Fruit fly (Drosophila melanogaster) whole organism, embryonic: Measurements from ENCODE around the gene CG46459.

ENCODE experiments used
- CG10209 ChIP-seq: fragments of 200-800 bp; sonication (Bioruptor generic); optimal IDR thresholded peaks from 3 replicates; lab custom pipeline; 2017; ENCODE audit warnings: missing biosample characterization, mild to moderate bottlenecking, missing genetic modification characterization, missing genetic modification reagents
- CG1024 ChIP-seq: fragments of 200-800 bp; sonication (Bioruptor generic); IDR thresholded peaks from 2 replicates; pipeline ENCODE4 v1.3.6; 2022; ENCODE audit warnings: missing biosample characterization, missing genetic modification characterization
- CG10431 ChIP-seq: fragments of 200-800 bp; sonication (Bioruptor generic); optimal IDR thresholded peaks from 3 replicates; lab custom pipeline; 2018; ENCODE audit warnings: missing biosample characterization, mild to moderate bottlenecking, missing genetic modification characterization
- CG10543 ChIP-seq: fragments of 200-800 bp; sonication (Bioruptor generic); optimal IDR thresholded peaks from 3 replicates; lab custom pipeline; 2017; ENCODE audit warnings: missing biosample characterization, mild to moderate bottlenecking, missing genetic modification characterization, moderate library complexity
- CG11093 ChIP-seq: fragments of 200-800 bp; sonication (Bioruptor generic); IDR thresholded peaks from 3 replicates; pipeline ENCODE4 v1.3.6; 2022; ENCODE audit warnings: missing biosample characterization, missing genetic modification characterization
- CG12219 ChIP-seq: fragments of 200-800 bp; sonication (Bioruptor generic); optimal IDR thresholded peaks from 3 replicates; lab custom pipeline; 2018; ENCODE audit warnings: missing biosample characterization, mild to moderate bottlenecking, missing genetic modification characterization
- CG12391 ChIP-seq: fragments of 200-800 bp; sonication (Bioruptor generic); optimal IDR thresholded peaks from 3 replicates; lab custom pipeline; 2018; ENCODE audit warnings: missing biosample characterization, mild to moderate bottlenecking, missing genetic modification characterization, moderate library complexity
- CG12744 ChIP-seq: fragments of 200-800 bp; sonication (Bioruptor generic); optimal IDR thresholded peaks from 2 replicates; lab custom pipeline; 2016; ENCODE audit warnings: missing biosample characterization, missing genetic modification characterization
- CG13123 ChIP-seq: fragments of 200-800 bp; sonication (Bioruptor generic); optimal IDR thresholded peaks from 2 replicates; lab custom pipeline; 2016; ENCODE audit warnings: missing biosample characterization, missing genetic modification characterization
- CG13624 ChIP-seq: fragments of 200-800 bp; sonication (Bioruptor generic); optimal IDR thresholded peaks from 2 replicates; lab custom pipeline; 2016; ENCODE audit warnings: missing biosample characterization, missing genetic modification characterization
- CG15011 ChIP-seq: fragments of 200-800 bp; sonication (Bioruptor generic); optimal IDR thresholded peaks from 3 replicates; lab custom pipeline; 2018; ENCODE audit warnings: missing biosample characterization, mild to moderate bottlenecking, missing genetic modification characterization
- CG15269 ChIP-seq: fragments of 200-800 bp; sonication (Bioruptor generic); optimal IDR thresholded peaks from 2 replicates; lab custom pipeline; 2018; ENCODE audit warnings: missing biosample characterization, mild to moderate bottlenecking, missing genetic modification characterization, moderate library complexity
- CG15479 ChIP-seq: fragments of 200-800 bp; sonication (Bioruptor generic); optimal IDR thresholded peaks from 3 replicates; lab custom pipeline; 2019; ENCODE audit warnings: missing biosample characterization, mild to moderate bottlenecking, missing genetic modification characterization, moderate library complexity
- CG17328 ChIP-seq: fragments of 200-800 bp; sonication (Bioruptor generic); IDR thresholded peaks from 2 replicates; pipeline ENCODE4 v1.3.6; 2022; ENCODE audit warnings: missing biosample characterization, missing genetic modification characterization
- CG17361 ChIP-seq: fragments of 200-800 bp; sonication (Bioruptor generic); IDR thresholded peaks from 3 replicates; pipeline ENCODE4 v1.3.6; 2022; ENCODE audit warnings: missing biosample characterization, missing genetic modification characterization
- CG18262 ChIP-seq: fragments of 200-800 bp; optimal IDR thresholded peaks from 3 replicates; lab custom pipeline; 2019; ENCODE audit warnings: missing biosample characterization, mild to moderate bottlenecking, missing genetic modification characterization, moderate library complexity
- CG2875 ChIP-seq: fragments of 200-800 bp; sonication (Bioruptor generic); optimal IDR thresholded peaks from 2 replicates; lab custom pipeline; 2017; ENCODE audit warnings: missing biosample characterization, mild to moderate bottlenecking, missing genetic modification characterization, missing genetic modification reagents
- CG30431 ChIP-seq: fragments of 200-800 bp; sonication (Bioruptor generic); optimal IDR thresholded peaks from 2 replicates; lab custom pipeline; 2017; ENCODE audit warnings: missing biosample characterization, missing genetic modification characterization
- CG34376 ChIP-seq: fragments of 200-800 bp; sonication (Bioruptor generic); optimal IDR thresholded peaks from 2 replicates; lab custom pipeline; 2018; ENCODE audit warnings: missing biosample characterization, mild to moderate bottlenecking, missing genetic modification characterization
- CG6654 ChIP-seq: fragments of 200-800 bp; sonication (Bioruptor generic); optimal IDR thresholded peaks from 2 replicates; lab custom pipeline; 2017; ENCODE audit warnings: missing biosample characterization, mild to moderate bottlenecking, missing genetic modification characterization
- CG7745 ChIP-seq: fragments of 200-800 bp; sonication (Bioruptor generic); optimal IDR thresholded peaks from 2 replicates; lab custom pipeline; 2018; ENCODE audit warnings: missing biosample characterization, mild to moderate bottlenecking, missing genetic modification characterization, moderate library complexity
- CG8290 ChIP-seq, 3 experiments: fragments of 200-800 bp; sonication (Bioruptor generic); optimal IDR thresholded peaks; 2 replicates each; lab custom pipeline; 2016 to 2019; ENCODE audit warnings: missing biosample characterization in 3 of 3, missing genetic modification characterization in 3 of 3, mild to moderate bottlenecking in 2 of 3, moderate library complexity in 1 of 3
- Fer3 ChIP-seq: fragments of 200-800 bp; sonication (Bioruptor generic); optimal IDR thresholded peaks from 2 replicates; lab custom pipeline; 2018; ENCODE audit warnings: missing biosample characterization, mild to moderate bottlenecking, missing genetic modification characterization, moderate library complexity
- Hsf ChIP-seq: fragments of 200-800 bp; sonication (Bioruptor generic); optimal IDR thresholded peaks from 3 replicates; lab custom pipeline; 2016; ENCODE audit warnings: missing biosample characterization, missing genetic modification characterization
- Kr ChIP-seq: fragments of 200-800 bp; sonication (Bioruptor generic); optimal IDR thresholded peaks from 2 replicates; lab custom pipeline; 2017; ENCODE audit warnings: missing biosample characterization, mild to moderate bottlenecking, missing genetic modification characterization
- Opbp ChIP-seq: fragments of 200-800 bp; sonication (Bioruptor generic); IDR thresholded peaks from 3 replicates; pipeline ENCODE4 v1.3.6; 2022; ENCODE audit warnings: missing biosample characterization, missing genetic modification characterization; ENCODE audit not compliant: partially characterized antibody
- Sin3A ChIP-seq: fragments of >200 bp; optimal IDR thresholded peaks from 2 replicates; lab custom pipeline; 2018
- Taf1 ChIP-seq: fragments of 200-800 bp; sonication (Bioruptor generic); IDR thresholded peaks from 2 replicates; pipeline ENCODE4 v1.3.6; 2022; ENCODE audit warnings: missing biosample characterization, missing genetic modification characterization
- Tbp ChIP-seq: fragments of >200 bp; optimal IDR thresholded peaks from 2 replicates; lab custom pipeline; 2018; ENCODE audit warnings: missing biosample characterization, missing genetic modification characterization
- Xrp1 ChIP-seq: fragments of 200-800 bp; sonication (Bioruptor generic); IDR thresholded peaks from 2 replicates; pipeline ENCODE4 v1.3.6; 2022; ENCODE audit warnings: missing biosample characterization, missing genetic modification characterization
- al ChIP-seq: fragments of 200-800 bp; sonication (Bioruptor generic); IDR thresholded peaks from 2 replicates; pipeline ENCODE4 v1.3.6; 2022; ENCODE audit warnings: missing biosample characterization, missing genetic modification characterization
- ase ChIP-seq: fragments of 200-800 bp; sonication (Bioruptor generic); IDR thresholded peaks from 3 replicates; pipeline ENCODE4 v1.3.6; 2022; ENCODE audit warnings: missing biosample characterization, missing genetic modification characterization
- crol ChIP-seq: fragments of 200-800 bp; sonication (Bioruptor generic); IDR thresholded peaks from 2 replicates; pipeline ENCODE4 v1.3.6; 2022; ENCODE audit warnings: missing biosample characterization, missing genetic modification characterization
- ems ChIP-seq: fragments of 200-800 bp; sonication (Bioruptor generic); optimal IDR thresholded peaks from 3 replicates; lab custom pipeline; 2016; ENCODE audit warnings: missing biosample characterization, missing genetic modification characterization
- esg ChIP-seq: fragments of 200-800 bp; sonication (Bioruptor generic); conservative IDR thresholded peaks from 2 replicates; pipeline ENCODE4 v1.3.6; 2022; ENCODE audit warnings: missing biosample characterization, missing genetic modification characterization
- kah ChIP-seq: fragments of 200-800 bp; sonication (Bioruptor generic); optimal IDR thresholded peaks from 2 replicates; lab custom pipeline; 2018; ENCODE audit warnings: missing biosample characterization, mild to moderate bottlenecking, missing genetic modification characterization
- ken ChIP-seq: fragments of 200-800 bp; sonication (Bioruptor generic); IDR thresholded peaks from 3 replicates; pipeline ENCODE4 v1.3.6; 2022; ENCODE audit warnings: missing biosample characterization, missing genetic modification characterization
- lbe ChIP-seq: fragments of 200-800 bp; sonication (Bioruptor generic); optimal IDR thresholded peaks from 2 replicates; lab custom pipeline; 2016; ENCODE audit warnings: missing biosample characterization, mild to moderate bottlenecking, missing genetic modification characterization
- lov ChIP-seq, 2 experiments: fragments of 200-800 bp in 1 of 2; fragments of >200 bp in 1 of 2; sonication (Bioruptor generic) in 1 of 2; IDR thresholded peaks in 1 of 2; optimal IDR thresholded peaks in 1 of 2; 2 replicates in 1 of 2; 3 replicates in 1 of 2; pipeline versions ENCODE4 v1.3.6 to Lab custom; 2017 to 2022; ENCODE audit warnings: missing biosample characterization in 1 of 2, missing genetic modification characterization in 1 of 2
- luna ChIP-seq: fragments of 200-800 bp; sonication (Bioruptor generic); optimal IDR thresholded peaks from 2 replicates; lab custom pipeline; 2016; ENCODE audit warnings: missing biosample characterization, missing genetic modification characterization
- nerfin-2 ChIP-seq: fragments of 200-800 bp; sonication (Bioruptor generic); IDR thresholded peaks from 2 replicates; pipeline ENCODE4 v1.3.6; 2022; ENCODE audit warnings: missing biosample characterization, missing genetic modification characterization; ENCODE audit not compliant: partially characterized antibody
- nom ChIP-seq: fragments of 200-800 bp; sonication (Bioruptor generic); optimal IDR thresholded peaks from 2 replicates; lab custom pipeline; 2017; ENCODE audit warnings: missing biosample characterization, missing genetic modification characterization, mild to moderate bottlenecking, moderate library complexity, missing genetic modification reagents
- oc ChIP-seq: fragments of 200-800 bp; sonication (Bioruptor generic); optimal IDR thresholded peaks from 2 replicates; lab custom pipeline; 2018; ENCODE audit warnings: missing biosample characterization, mild to moderate bottlenecking, missing genetic modification characterization, moderate library complexity
- otp ChIP-seq: fragments of 200-800 bp; sonication (Bioruptor generic); IDR thresholded peaks from 3 replicates; pipeline ENCODE4, ENCODE4 v1.3.6; 2022; ENCODE audit warnings: missing biosample characterization, missing genetic modification characterization
- phol ChIP-seq: fragments of 200-800 bp; sonication (Bioruptor generic); optimal IDR thresholded peaks from 3 replicates; lab custom pipeline; 2018; ENCODE audit warnings: missing biosample characterization, mild to moderate bottlenecking, missing genetic modification characterization, moderate library complexity
- run ChIP-seq: fragments of 200-800 bp; sonication (Bioruptor generic); optimal IDR thresholded peaks from 3 replicates; lab custom pipeline; 2018; ENCODE audit warnings: missing biosample characterization, mild to moderate bottlenecking, missing genetic modification characterization
- shn ChIP-seq: fragments of 200-800 bp; sonication (Bioruptor generic); optimal IDR thresholded peaks from 3 replicates; lab custom pipeline; 2016; ENCODE audit warnings: missing biosample characterization, missing genetic modification characterization
- slbo ChIP-seq: fragments of 200-800 bp; sonication (Bioruptor generic); IDR thresholded peaks from 2 replicates; pipeline ENCODE4 v1.3.6; 2022; ENCODE audit warnings: missing biosample characterization, missing genetic modification characterization
- ttk ChIP-seq: fragments of 200-800 bp; sonication (Bioruptor generic); IDR thresholded peaks from 2 replicates; pipeline ENCODE4 v2.1.2; 2022; ENCODE audit warnings: missing biosample characterization, missing genetic modification characterization
- vvl ChIP-seq: fragments of 200-800 bp; sonication (Bioruptor generic); IDR thresholded peaks from 2 replicates; pipeline ENCODE4 v1.3.6; 2022; ENCODE audit warnings: missing biosample characterization, missing genetic modification characterization
- yki ChIP-seq: fragments of >200 bp; optimal IDR thresholded peaks from 3 replicates; lab custom pipeline; 2018

The CG46459 gene

DNA sequence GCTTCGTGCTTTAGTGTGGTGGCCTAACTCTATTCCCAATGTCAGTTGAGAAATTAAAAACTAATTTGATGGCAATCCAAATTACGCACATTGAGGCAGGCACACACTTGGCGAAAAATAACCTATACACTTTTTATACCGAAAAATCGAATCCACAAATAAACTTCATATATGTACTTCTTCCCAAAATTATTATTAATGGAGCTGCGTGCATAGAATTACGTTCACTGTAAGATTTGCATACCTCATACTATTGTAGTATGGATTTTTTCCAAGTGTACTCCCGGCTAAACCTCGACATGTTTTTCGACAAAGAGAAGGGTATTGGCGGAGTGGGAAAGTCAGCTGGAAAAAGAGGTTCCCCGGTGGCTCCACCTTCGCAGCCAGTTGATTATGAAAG, 12.2 kb upstream of the CG46459 start (continued):
- TF ChIP-seq CG15011 (GFP tag; lab: Kevin White, UChicago) (peak; percentile 41), ems (peak; percentile 49), Kr (no peak), CG10431 (GFP tag; lab: Kevin White, UChicago) (no peak), Xrp1 (peak; percentile 75), CG13123 (GFP tag; lab: Kevin White, UChicago) (peak; percentile 10), ase (GFP tag; lab: Robert Waterston, UW) (0 out of 3 replicates have a peak, but pooled peaks have one; percentile 64), CG10209 (GFP tag; lab: Kevin White, UChicago) (peak; percentile 46), phol (peak; percentile 80), CG12219 (peak; percentile 63), CG15269 (tag; lab: Kevin White, UChicago) (peak; percentile 73), CG17361 (GFP tag; lab: Robert Waterston, UW) (peak; percentile 75), CG11093 (GFP tag; lab: Robert Waterston, UW) (no peak), Tbp (GFP tag; lab: Kevin White, UChicago) (no peak), CG6654 (peak; percentile 34), Sin3A (no peak), ken (peak; percentile 65), crol (GFP tag; lab: Robert Waterston, UW) (peak; percentile 35; the same call in 1 of the 2 replicates), CG12391 (tag; lab: Kevin White, UChicago) (peak; percentile 64), esg (GFP tag; lab: Robert Waterston, UW) (peak; percentile 63), kah (GFP tag; lab: Kevin White, UChicago) (peak; percentile 59), shn (GFP tag; lab: Kevin White, UChicago) (peak; percentile 29), oc (tag; lab: Kevin White, UChicago) (peak; percentile 80), CG18262 (tag; lab: Kevin White, UChicago) (peak; percentile 65), CG15479 (no peak), ttk (GFP tag; lab: Robert Waterston, UW) (peak; percentile 68), CG1024 (GFP tag; lab: Robert Waterston, UW) (no peak), CG17328 (GFP tag; lab: Robert Waterston, UW) (peak; percentile 60), CG2875 (GFP tag; lab: Kevin White, UChicago) (peak; percentile 45), Hsf (GFP tag; lab: Kevin White, UChicago) (peak; percentile 33), luna (GFP tag; lab: Kevin White, UChicago) (no peak), CG13624 (GFP tag; lab: Kevin White, UChicago) (peak; percentile 3), otp (GFP tag; lab: Robert Waterston, UW) (0 out of 3 replicates have a peak, but pooled peaks have one; percentile 47), CG10543 (GFP tag; lab: Kevin White, UChicago) (no peak), CG12744 (GFP tag; lab: Kevin White, UChicago) (no peak), Taf1 (GFP tag; lab: Robert Waterston, UW) (no peak), CG30431 (GFP tag; lab: Kevin White, UChicago) (no peak), Fer3 (tag; lab: Kevin White, UChicago) (peak; percentile 62), al (GFP tag; lab: Robert Waterston, UW) (peak; percentile 42), lbe (no peak), CG7745 (tag; lab: Kevin White, UChicago) (no peak), Opbp (GFP tag; lab: Robert Waterston, UW) (no peak), slbo (GFP tag; lab: Robert Waterston, UW) (peak; percentile 75), vvl (GFP tag; lab: Robert Waterston, UW) (peak; percentile 83), CG8290 (GFP tag; optimal IDR thresholded peaks at IDR 0.05; lab: Kevin White, UChicago) (no peak), CG8290 (tag; optimal IDR thresholded peaks at IDR 0.05; lab: Kevin White, UChicago) (peak in 1 of 2 experiments; percentile 63), nom (GFP tag; lab: Kevin White, UChicago) (no peak), nerfin-2 (GFP tag; lab: Robert Waterston, UW) (no peak), CG34376 (no peak), run (tag; lab: Kevin White, UChicago) (peak; percentile 32), yki (lab: Kevin White, UChicago) (no peak), lov (optimal IDR thresholded peaks at IDR 0.05; lab: Kevin White, UChicago) (no peak), lov (GFP tag; IDR thresholded peaks at IDR 0.05; lab: Robert Waterston, UW) (0 out of 3 replicates have a peak, but pooled peaks have one; percentile 40)
